Worm (Caenorhabditis elegans): Measurements from ENCODE around the gene nstp-3.

The nstp-3 gene

DNA sequence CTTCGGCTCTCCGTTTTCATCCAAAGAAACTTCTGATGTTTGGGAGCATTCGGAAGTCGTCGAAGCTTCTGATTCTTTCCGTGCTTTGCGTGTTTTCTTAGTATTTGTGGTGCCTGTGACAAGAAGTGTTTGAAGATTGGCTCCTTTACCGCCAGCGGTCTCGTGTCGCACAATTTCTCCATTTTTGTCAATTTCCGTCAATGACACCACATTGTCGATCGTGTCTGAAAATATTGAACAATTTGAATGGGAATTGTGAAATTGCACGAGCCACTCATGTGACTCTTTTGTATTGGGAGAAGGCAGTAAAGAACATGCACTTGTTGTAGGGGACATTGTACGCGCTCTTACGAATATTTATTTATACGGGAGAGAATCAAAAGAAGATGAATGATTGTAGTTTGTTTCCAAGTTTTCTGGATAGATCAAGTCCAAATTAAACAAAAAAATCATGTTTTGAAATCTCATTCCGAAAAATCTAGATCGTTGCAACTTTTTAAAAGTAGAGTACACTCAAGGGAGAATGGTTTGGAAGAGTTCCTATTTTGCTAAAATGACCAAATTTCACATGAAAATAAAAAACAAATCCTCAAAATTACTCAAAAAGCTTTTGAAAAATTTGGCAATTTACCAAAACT, 44.6 kb upstream of the nstp-3 start (continued):
- TF ChIP-seq unc-130 (GFP tag; optimal IDR thresholded peaks at IDR 0.05): no peak
- no peak for TF ChIP-seq nhr-41 (GFP tag; IDR thresholded peaks at IDR 0.05)
- no peak for TF ChIP-seq mes-2 (tag; optimal IDR thresholded peaks at IDR 0.05; ENCODE audit: poor library complexity, severe bottlenecking)
- TF ChIP-seq gei-8 (GFP tag; optimal IDR thresholded peaks at IDR 0.05): no peak
- TF ChIP-seq php-3 (GFP tag; IDR thresholded peaks at IDR 0.05): peak; percentile 41; the same call in 1 of the 2 replicates
- no peak for TF ChIP-seq ztf-11 (tag; optimal IDR thresholded peaks at IDR 0.05)
- no peak for TF ChIP-seq nhr-42 (GFP tag; IDR thresholded peaks at IDR 0.05)
- no peak for TF ChIP-seq jun-1 (tag; optimal IDR thresholded peaks at IDR 0.05)
- TF ChIP-seq hlh-11 (tag; optimal IDR thresholded peaks at IDR 0.05): peak; percentile 57
- no peak for TF ChIP-seq lin-15B (tag; optimal IDR thresholded peaks at IDR 0.05)
- no peak for TF ChIP-seq madf-9 (GFP tag; conservative IDR thresholded peaks at IDR 0.05)
- TF ChIP-seq hif-1 (tag; optimal IDR thresholded peaks at IDR 0.05): peak in 1 of 2 experiments; percentile 59
- TF ChIP-seq dmd-6 (GFP tag; IDR thresholded peaks at IDR 0.05): peak; percentile 26
- no peak for TF ChIP-seq fos-1 (tag; optimal IDR thresholded peaks at IDR 0.05)
- no peak for TF ChIP-seq egl-27 (tag; optimal IDR thresholded peaks at IDR 0.05)
- TF ChIP-seq nhr-48 (tag; optimal IDR thresholded peaks at IDR 0.05): peak; percentile 19
- TF ChIP-seq skn-1 (tag; optimal IDR thresholded peaks at IDR 0.05): no peak
- TF ChIP-seq ama-1 (optimal IDR thresholded peaks at IDR 0.05): peak; percentile 40
- peak; percentile 66; the same call in 1 of the 2 replicates for TF ChIP-seq Y75B8A.6 (GFP tag; IDR thresholded peaks at IDR 0.05)
- no peak for TF ChIP-seq ceh-44 (GFP tag; IDR thresholded peaks at IDR 0.05)
- no peak for TF ChIP-seq ZK337.2 (GFP tag; IDR thresholded peaks at IDR 0.05)
- TF ChIP-seq R02D3.7 (tag; optimal IDR thresholded peaks at IDR 0.05): no peak
- peak; percentile 70 for TF ChIP-seq dve-1 (tag; optimal IDR thresholded peaks at IDR 0.05; ENCODE audit: insufficient read depth)
- TF ChIP-seq madf-5 (GFP tag; IDR thresholded peaks at IDR 0.05): 0 out of 4 replicates have a peak, but pooled peaks of 1 of the 2 experiments have one; percentile 42
- 0 out of 2 replicates have a peak, but pooled peaks have one; percentile 5 for TF ChIP-seq tra-1 (GFP tag; IDR thresholded peaks at IDR 0.05)
- no peak for TF ChIP-seq zip-11 (GFP tag; IDR thresholded peaks at IDR 0.05)
- 0 out of 2 replicates have a peak, but pooled peaks have one; percentile 30 for TF ChIP-seq mxl-2 (GFP tag; conservative IDR thresholded peaks at IDR 0.05)
- peak; percentile 96 for TF ChIP-seq aha-1 (tag)
- no peak for TF ChIP-seq lin-13 (GFP tag; optimal IDR thresholded peaks at IDR 0.05)
- TF ChIP-seq dmd-9 (GFP tag; IDR thresholded peaks at IDR 0.05): peak; percentile 34; the same call in 1 of the 2 replicates

DNA sequence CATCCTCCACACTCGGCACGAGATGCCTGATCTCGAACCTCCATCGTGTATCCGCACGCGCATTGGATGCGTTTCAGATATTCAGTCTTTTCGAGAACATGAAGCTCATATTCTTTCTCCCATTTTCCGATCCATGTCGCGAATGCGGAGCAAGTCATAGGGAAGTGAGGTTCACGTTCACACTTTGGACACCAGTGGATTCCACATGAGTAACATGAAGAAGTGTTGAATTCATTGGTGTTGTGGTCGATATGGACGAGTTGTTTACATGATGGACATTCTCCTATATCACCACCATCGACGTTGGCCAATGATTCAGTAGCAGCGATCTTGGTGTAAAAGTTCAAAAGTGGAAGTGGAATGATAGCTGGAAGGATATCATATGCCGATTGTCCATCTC, 42.9 kb upstream of the nstp-3 start:
- 0 out of 2 replicates have a peak, but pooled peaks have one; percentile 23 for TF ChIP-seq dmd-8 (GFP tag; IDR thresholded peaks at IDR 0.05)
- no peak for TF ChIP-seq tra-1 (GFP tag; IDR thresholded peaks at IDR 0.05)
- peak; percentile 96 for TF ChIP-seq aha-1 (tag)

DNA sequence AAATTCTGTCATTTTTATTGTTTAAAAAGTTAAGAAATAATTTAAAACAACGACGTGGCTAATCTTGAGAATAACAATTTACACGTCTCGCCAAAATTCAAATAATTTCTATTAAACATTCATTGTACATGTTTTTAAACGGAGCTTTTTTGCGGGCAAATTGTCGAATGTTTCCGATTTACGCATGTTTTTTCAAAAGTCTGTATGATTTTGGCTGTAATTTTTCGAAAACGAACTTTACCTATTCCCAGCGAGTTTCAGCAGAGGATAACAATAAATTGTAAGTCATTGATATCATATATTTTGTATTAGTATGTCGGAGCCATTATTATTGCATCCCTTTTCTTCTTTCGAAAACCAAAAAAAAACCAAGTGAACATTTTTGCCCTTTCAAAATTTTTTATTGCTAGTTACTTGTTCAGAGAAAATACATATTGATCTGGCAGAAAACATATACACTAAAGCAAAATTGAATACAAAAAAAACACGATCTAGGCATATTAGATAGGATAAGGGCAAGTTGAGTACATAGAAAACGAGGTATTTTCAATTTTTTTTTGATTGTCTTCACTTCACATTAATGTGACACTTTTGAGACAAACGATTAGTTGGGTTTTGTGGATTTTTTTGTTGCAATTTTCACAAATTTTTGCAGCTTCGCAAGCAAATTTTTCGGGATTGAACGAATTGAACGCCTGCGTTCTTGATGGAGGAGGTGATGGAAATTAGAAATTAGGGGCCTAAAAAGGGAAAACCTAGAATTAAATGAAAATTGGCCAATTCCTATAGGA, 40.7 kb upstream of the nstp-3 start, which contains the start of gene F26F12.2:
F26F12.2 (minus strand) TSS at position 38 of the 791 bp plus-strand sequence.
- peak; percentile 43; the same call in 1 of the 2 replicates for TF ChIP-seq T26A8.4 (GFP tag; IDR thresholded peaks at IDR 0.05)
- TF ChIP-seq set-16 (GFP tag; IDR thresholded peaks at IDR 0.05): no peak
- no peak for TF ChIP-seq nhr-11 (tag; optimal IDR thresholded peaks at IDR 0.05)
- no peak for TF ChIP-seq dpl-1 (GFP tag; optimal IDR thresholded peaks at IDR 0.05)
- TF ChIP-seq nhr-111 (GFP tag; optimal IDR thresholded peaks at IDR 0.05): no peak
- TF ChIP-seq lir-3 (tag; optimal IDR thresholded peaks at IDR 0.05): no peak
- peak; percentile 26 for TF ChIP-seq F37D6.2 (tag; optimal IDR thresholded peaks at IDR 0.05)
- TF ChIP-seq ama-1 (optimal IDR thresholded peaks at IDR 0.05): peak; percentile 79
- TF ChIP-seq snpc-1.2 (GFP tag; IDR thresholded peaks at IDR 0.05): peak; percentile 5; the same call in 1 of the 2 replicates
- TF ChIP-seq dve-1 (tag; optimal IDR thresholded peaks at IDR 0.05; ENCODE audit: insufficient read depth): peak; percentile 68
- no peak for TF ChIP-seq fos-1 (tag; optimal IDR thresholded peaks at IDR 0.05)
- no peak for TF ChIP-seq rbr-2 (tag; optimal IDR thresholded peaks at IDR 0.05)
- TF ChIP-seq snpc-4 (tag; optimal IDR thresholded peaks at IDR 0.05): no peak
- TF ChIP-seq unc-130 (GFP tag; optimal IDR thresholded peaks at IDR 0.05): no peak
- TF ChIP-seq unc-39 (tag; optimal IDR thresholded peaks at IDR 0.05): no peak
- no peak for TF ChIP-seq R02D3.7 (tag; optimal IDR thresholded peaks at IDR 0.05)
- peak; percentile 6 for TF ChIP-seq nhr-102 (tag; optimal IDR thresholded peaks at IDR 0.05)
- TF ChIP-seq zag-1 (tag; optimal IDR thresholded peaks at IDR 0.05): no peak
- TF ChIP-seq mxl-2 (GFP tag; conservative IDR thresholded peaks at IDR 0.05): no peak
- TF ChIP-seq daf-16 (GFP tag; optimal IDR thresholded peaks at IDR 0.05): no peak
- peak; percentile 26 for TF ChIP-seq daf-16 (tag; optimal IDR thresholded peaks at IDR 0.05)

Measured in whole organism, L4 larva.